Fruit fly (Drosophila melanogaster) whole organism, adult: Measurements from ENCODE around the gene Cpr65Ay.
"Not testable (repeated sequence)": the region's sequence is repeated elsewhere in the genome, so short reads cannot be mapped to it uniquely, and the experiment has no call there.

Source experiments
- CG11617 ChIP-seq: fragments of 200-800 bp; sonication (Bioruptor generic); optimal IDR thresholded peaks from 2 replicates; lab custom pipeline; 2017; ENCODE audit warnings: mild to moderate bottlenecking, missing biosample characterization, missing genetic modification reagents, missing genetic modification characterization
- CG12768 ChIP-seq: fragments of 200-800 bp; sonication (Bioruptor generic); optimal IDR thresholded peaks from 2 replicates; lab custom pipeline; 2017; ENCODE audit warnings: missing biosample characterization, missing genetic modification characterization, mild to moderate bottlenecking, moderate library complexity, missing genetic modification reagents
- CG14711 ChIP-seq: fragments of 200-800 bp; sonication (Bioruptor generic); optimal IDR thresholded peaks from 2 replicates; lab custom pipeline; 2018; ENCODE audit warnings: missing biosample characterization, mild to moderate bottlenecking, missing genetic modification characterization, moderate library complexity
- CG1620 ChIP-seq: fragments of 200-800 bp; sonication (Bioruptor generic); optimal IDR thresholded peaks from 2 replicates; lab custom pipeline; 2016; ENCODE audit warnings: missing biosample characterization, missing genetic modification characterization
- CG33017 ChIP-seq: fragments of 200-800 bp; sonication (Bioruptor generic); optimal IDR thresholded peaks from 2 replicates; lab custom pipeline; 2018; ENCODE audit warnings: missing biosample characterization, mild to moderate bottlenecking, missing genetic modification characterization, moderate library complexity
- CG5204 ChIP-seq: fragments of 200-800 bp; sonication (Bioruptor generic); optimal IDR thresholded peaks from 2 replicates; lab custom pipeline; 2016; ENCODE audit warnings: missing biosample characterization, missing genetic modification characterization
- CG7045 ChIP-seq: fragments of 200-800 bp; sonication (Bioruptor generic); optimal IDR thresholded peaks from 2 replicates; lab custom pipeline; 2017; ENCODE audit warnings: missing biosample characterization, mild to moderate bottlenecking, missing genetic modification characterization
- CG7101 ChIP-seq: fragments of 200-800 bp; sonication (Bioruptor generic); optimal IDR thresholded peaks from 2 replicates; lab custom pipeline; 2018; ENCODE audit warnings: missing biosample characterization, mild to moderate bottlenecking, missing genetic modification characterization, moderate library complexity
- Clk ChIP-seq: fragments of 200-800 bp; sonication (Bioruptor generic); optimal IDR thresholded peaks from 2 replicates; lab custom pipeline; 2017; ENCODE audit warnings: missing biosample characterization, missing genetic modification characterization
- Crg-1 ChIP-seq: fragments of 200-800 bp; sonication (Bioruptor generic); optimal IDR thresholded peaks from 2 replicates; lab custom pipeline; 2016; ENCODE audit warnings: missing biosample characterization, missing genetic modification characterization
- Mnt ChIP-seq: fragments of 200-800 bp; sonication (Bioruptor generic); optimal IDR thresholded peaks from 2 replicates; lab custom pipeline; 2016; ENCODE audit warnings: missing biosample characterization, mild to moderate bottlenecking, missing genetic modification characterization
- bab1 ChIP-seq: fragments of 200-800 bp; sonication (Bioruptor generic); optimal IDR thresholded peaks from 3 replicates; lab custom pipeline; 2019; ENCODE audit warnings: missing biosample characterization, mild to moderate bottlenecking, missing genetic modification characterization, moderate library complexity
- cic ChIP-seq: fragments of 200-800 bp; sonication (Bioruptor generic); optimal IDR thresholded peaks from 2 replicates; lab custom pipeline; 2017; ENCODE audit warnings: missing biosample characterization, mild to moderate bottlenecking, missing genetic modification characterization, moderate library complexity
- cnc ChIP-seq, 2 experiments: fragments of >200 bp; optimal IDR thresholded peaks; 2 replicates each; lab custom pipeline; 2017
- kay ChIP-seq: fragments of 200-800 bp; sonication (Bioruptor generic); peaks from one replicate; lab custom pipeline; 2016; ENCODE audit warnings: missing biosample characterization, missing genetic modification characterization, borderline replicate concordance
- ovo ChIP-seq: fragments of 200-800 bp; sonication (Bioruptor generic); optimal IDR thresholded peaks from 2 replicates; lab custom pipeline; 2016; ENCODE audit warnings: missing biosample characterization, missing genetic modification characterization
- pad ChIP-seq: fragments of 200-800 bp; sonication (Bioruptor generic); optimal IDR thresholded peaks from 3 replicates; lab custom pipeline; 2017; ENCODE audit warnings: missing biosample characterization, missing genetic modification characterization, mild to moderate bottlenecking, moderate library complexity, missing genetic modification reagents
- tj ChIP-seq: fragments of 200-800 bp; sonication (Bioruptor generic); optimal IDR thresholded peaks from 3 replicates; lab custom pipeline; 2017; ENCODE audit warnings: missing biosample characterization, mild to moderate bottlenecking, missing genetic modification characterization, moderate library complexity
- toe ChIP-seq: fragments of 200-800 bp; sonication (Bioruptor generic); optimal IDR thresholded peaks from 2 replicates; lab custom pipeline; 2016; ENCODE audit warnings: missing biosample characterization, missing genetic modification characterization

Gene Cpr65Ay

DNA sequence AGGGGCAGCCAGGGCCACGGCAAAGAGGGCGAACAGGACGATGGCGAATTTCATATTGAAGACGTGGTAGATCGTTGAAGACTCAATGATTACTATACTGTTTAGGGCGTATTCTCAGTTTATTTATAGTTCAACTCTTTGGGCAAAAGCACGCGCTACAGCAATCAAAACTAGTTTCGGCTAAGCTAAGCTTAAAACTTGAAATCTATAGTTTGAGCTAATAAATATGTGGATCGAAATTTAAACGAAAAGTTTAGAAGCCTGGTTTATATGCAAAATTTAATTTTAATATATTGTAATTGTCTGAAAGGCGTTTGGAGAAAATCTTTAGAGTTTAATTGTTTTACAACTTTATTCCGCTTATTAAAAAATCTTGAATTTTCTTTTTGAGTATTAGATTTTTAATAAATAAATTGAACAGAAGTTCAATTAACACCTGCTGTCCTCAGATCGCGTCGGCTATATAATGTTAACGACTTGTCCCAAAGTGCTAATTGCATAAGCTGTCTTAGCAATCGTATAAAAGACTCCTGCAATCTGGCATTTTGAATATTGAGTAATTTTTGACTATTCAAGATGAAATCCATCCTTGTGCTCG is 7.6 kb downstream of the Cpr65Ay start, which contains the start of the genes Cpr65Ax2 and Lcp65Aa:
Gene Cpr65Ax2 (minus strand): TSS at position 101 of the 598 bp plus-strand sequence.
Gene Lcp65Aa (plus strand): TSS at position 548 of the 598 bp plus-strand sequence.
- TF ChIP-seq ovo; bab1; toe (GFP tag; lab: Kevin White, UChicago): not testable (repeated sequence)

DNA sequence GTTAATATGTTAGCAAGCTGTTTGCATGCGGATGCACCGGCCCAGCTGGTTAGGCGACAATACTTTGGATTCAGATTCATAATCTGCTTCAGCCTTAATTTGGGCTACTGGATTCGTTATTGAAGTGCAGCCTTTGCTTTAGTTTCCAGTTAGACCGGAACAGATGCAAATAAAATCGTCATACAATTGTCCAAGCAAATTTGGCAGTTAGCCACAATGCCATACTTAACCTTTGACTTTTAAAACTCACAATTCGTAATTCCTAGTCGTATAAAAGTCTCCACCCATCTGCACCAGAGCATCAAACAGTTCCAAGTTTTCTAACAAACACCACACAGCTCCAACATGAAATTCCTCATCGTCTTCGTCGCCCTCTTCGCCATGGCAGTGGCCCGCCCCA is 9.2 kb downstream of the Cpr65Ay start, which contains the start of gene Lcp65Ab1:
Gene Lcp65Ab1 (plus strand): TSS at position 301 of the 400 bp plus-strand sequence.
- TF ChIP-seq CG7045 (GFP tag; lab: Kevin White, UChicago); tj; bab1: not testable (repeated sequence)

DNA sequence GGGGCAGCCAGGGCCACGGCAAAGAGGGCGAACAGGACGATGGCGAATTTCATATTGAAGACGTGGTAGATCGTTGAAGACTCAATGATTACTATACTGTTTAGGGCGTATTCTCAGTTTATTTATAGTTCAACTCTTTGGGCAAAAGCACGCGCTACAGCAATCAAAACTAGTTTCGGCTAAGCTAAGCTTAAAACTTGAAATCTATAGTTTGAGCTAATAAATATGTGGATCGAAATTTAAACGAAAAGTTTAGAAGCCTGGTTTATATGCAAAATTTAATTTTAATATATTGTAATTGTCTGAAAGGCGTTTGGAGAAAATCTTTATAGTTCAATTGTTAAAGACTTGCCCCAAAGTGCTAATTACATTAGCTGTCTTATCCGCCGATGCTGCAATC is 10.5 kb downstream of the Cpr65Ay start, which contains the start of gene Cpr65Ax1:
Gene Cpr65Ax1 (minus strand): TSS at position 101 of the 400 bp plus-strand sequence.
- not testable (repeated sequence) for TF ChIP-seq kay, CG12768, CG1620 (GFP tag; lab: Kevin White, UChicago)

DNA sequence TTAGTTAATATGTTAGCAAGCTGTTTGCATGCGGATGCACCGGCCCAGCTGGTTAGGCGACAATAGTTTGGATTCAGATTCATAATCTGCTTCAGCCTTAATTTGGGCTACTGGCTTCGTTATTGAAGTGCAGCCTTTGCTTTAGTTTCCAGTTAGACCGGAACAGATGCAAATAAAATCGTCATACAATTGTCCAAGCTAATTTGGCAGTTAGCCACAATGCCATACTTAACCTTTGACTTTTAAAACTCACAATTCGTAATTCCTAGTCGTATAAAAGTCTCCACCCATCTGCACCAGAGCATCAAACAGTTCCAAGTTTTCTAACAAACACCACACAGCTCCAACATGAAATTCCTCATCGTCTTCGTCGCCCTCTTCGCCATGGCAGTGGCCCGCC is 12.1 kb downstream of the Cpr65Ay start, which contains the start of gene Lcp65Ab2:
Gene Lcp65Ab2 (plus strand): TSS at position 301 of the 400 bp plus-strand sequence.
- not testable (repeated sequence) for TF ChIP-seq CG7101 (tag; lab: Kevin White, UChicago); Clk (GFP tag; lab: Kevin White, UChicago); CG12768 (GFP tag; lab: Kevin White, UChicago)

DNA sequence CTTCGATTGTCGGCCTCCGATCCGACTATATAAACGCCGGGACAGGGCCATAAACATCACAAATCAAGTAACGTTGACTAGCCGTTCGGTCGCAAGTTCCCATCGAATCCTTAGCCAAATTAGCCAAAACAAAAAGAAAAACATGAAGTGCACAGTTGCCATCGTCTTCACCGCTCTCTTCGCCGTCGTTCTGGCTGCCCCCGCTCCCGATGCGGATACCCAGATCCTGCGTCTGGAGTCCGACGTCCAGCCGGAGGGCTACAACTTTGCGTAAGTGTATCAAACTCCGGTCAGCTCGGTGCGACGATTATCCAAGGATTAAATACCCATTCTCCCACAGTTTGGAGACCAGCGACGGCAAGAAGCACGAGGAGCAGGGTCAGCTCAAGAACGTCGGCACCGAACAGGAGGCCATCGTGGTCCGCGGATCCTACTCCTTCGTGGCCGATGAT is 13.6 kb downstream of the Cpr65Ay start, which contains the start of gene Lcp65Ac:
Gene Lcp65Ac (plus strand): TSS at position 51 of the 452 bp plus-strand sequence.
- TF ChIP-seq toe (GFP tag; lab: Kevin White, UChicago) (no peak), bab1 (no peak)

DNA sequence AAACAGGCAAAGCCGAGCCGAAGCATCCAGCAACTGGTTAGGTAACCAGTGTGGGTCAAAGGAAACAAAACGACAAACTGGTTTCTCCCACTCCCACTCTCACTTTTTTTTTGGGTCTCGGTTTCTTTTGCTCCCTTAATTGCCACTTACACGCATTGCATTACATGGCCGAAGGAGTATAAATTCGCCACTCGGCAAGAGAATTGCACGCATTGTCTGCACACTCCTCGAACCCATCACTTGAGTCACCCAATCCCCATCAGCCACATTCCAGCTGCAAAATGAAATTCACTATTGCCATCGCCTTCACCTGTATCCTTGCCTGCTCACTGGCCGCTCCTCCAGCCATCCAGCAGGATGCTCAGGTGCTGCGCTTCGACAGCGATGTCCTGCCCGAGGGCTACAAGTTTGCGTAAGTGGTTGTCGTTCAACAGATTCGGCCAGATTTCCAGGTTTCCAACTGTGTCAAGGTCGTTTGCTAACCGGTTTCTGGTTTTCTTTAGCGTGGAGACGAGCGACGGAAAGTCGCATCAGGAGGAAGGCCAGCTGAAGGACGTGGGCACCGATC is 15.2 kb downstream of the Cpr65Ay start, which contains the start of gene Lcp65Ad:
Gene Lcp65Ad (plus strand): TSS at position 208 of the 568 bp plus-strand sequence.
- no peak for TF ChIP-seq CG11617
- no peak for TF ChIP-seq Clk (GFP tag; lab: Kevin White, UChicago)
- no peak for TF ChIP-seq CG1620 (GFP tag; lab: Kevin White, UChicago)
- no peak for TF ChIP-seq CG7101 (tag; lab: Kevin White, UChicago)
- no peak for TF ChIP-seq cic (GFP tag; lab: Kevin White, UChicago)
- TF ChIP-seq Crg-1 (GFP tag; lab: Kevin White, UChicago) = no peak
- TF ChIP-seq cnc (optimal IDR thresholded peaks at IDR 0.05; lab: Kevin White, UChicago) = no peak
- no peak for TF ChIP-seq Mnt (GFP tag; lab: Kevin White, UChicago)
- TF ChIP-seq CG5204 = no peak
- no peak for TF ChIP-seq CG14711 (tag; lab: Kevin White, UChicago)
- no peak for TF ChIP-seq kay (GFP tag; lab: Kevin White, UChicago)
- no peak for TF ChIP-seq CG12768 (GFP tag; lab: Kevin White, UChicago)

dm6 chr3L:6142313-6142712 is 16.1 kb downstream of the Cpr65Ay start, which contains the start of gene Cpr65Aw:
Gene Cpr65Aw (minus strand): TSS chr3L:6142413.
- TF ChIP-seq Crg-1 (GFP tag; lab: Kevin White, UChicago) (no peak), kay (GFP tag; lab: Kevin White, UChicago) (no peak), CG5204 (no peak), CG33017 (tag; lab: Kevin White, UChicago) (no peak), CG1620 (GFP tag; lab: Kevin White, UChicago) (no peak)

- TF ChIP-seq bab1 (no peak), CG14711 (tag; lab: Kevin White, UChicago) (no peak), CG11617 (no peak), kay (GFP tag; lab: Kevin White, UChicago) (no peak), toe (GFP tag; lab: Kevin White, UChicago) (no peak), CG1620 (GFP tag; lab: Kevin White, UChicago) (no peak), ovo (no peak), CG33017 (tag; lab: Kevin White, UChicago) (no peak), cic (GFP tag; lab: Kevin White, UChicago) (no peak), Crg-1 (GFP tag; lab: Kevin White, UChicago) (no peak), CG12768 (GFP tag; lab: Kevin White, UChicago) (no peak), Mnt (GFP tag; lab: Kevin White, UChicago) (no peak), pad (GFP tag; lab: Kevin White, UChicago) (no peak), Clk (GFP tag; lab: Kevin White, UChicago) (no peak), cnc (optimal IDR thresholded peaks at IDR 0.05; lab: Kevin White, UChicago) (no peak)
Observed at dm6 chr3L:6141538-6141937, 16.9 kb downstream of the Cpr65Ay start.
